Fruit fly (Drosophila melanogaster): ENCODE measurements around the gene btd.

btd gene

DNA sequence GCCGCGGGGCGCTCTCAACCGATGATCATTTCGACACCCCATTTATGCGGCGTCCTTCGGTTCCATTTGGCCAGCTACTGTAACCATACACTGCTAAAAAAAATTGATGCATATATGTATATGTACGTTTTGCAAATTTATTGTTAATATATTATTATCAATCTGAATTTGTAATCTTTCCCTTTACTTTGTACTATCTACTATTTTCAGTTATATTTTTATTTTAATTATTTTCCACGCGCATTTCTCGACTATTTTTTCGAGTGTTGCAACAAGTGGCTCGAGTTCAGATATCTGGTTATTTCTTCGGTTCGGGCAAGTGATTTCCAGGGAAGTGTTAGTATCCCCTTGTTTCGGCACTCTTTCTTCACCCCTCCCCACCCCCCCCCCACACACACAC, 4.9 kb upstream of the btd start:
- no peak for TF ChIP-seq CG8478 (optimal IDR thresholded peaks at IDR 0.05)
- no peak for TF ChIP-seq psq (optimal IDR thresholded peaks at IDR 0.05)
- TF ChIP-seq pan (optimal IDR thresholded peaks at IDR 0.05) = no peak
- TF ChIP-seq usp (GFP tag; optimal IDR thresholded peaks at IDR 0.05) = no peak
- TF ChIP-seq EcR (GFP tag; optimal IDR thresholded peaks at IDR 0.05) = no peak
- TF ChIP-seq Dll (optimal IDR thresholded peaks at IDR 0.05) = no peak

DNA sequence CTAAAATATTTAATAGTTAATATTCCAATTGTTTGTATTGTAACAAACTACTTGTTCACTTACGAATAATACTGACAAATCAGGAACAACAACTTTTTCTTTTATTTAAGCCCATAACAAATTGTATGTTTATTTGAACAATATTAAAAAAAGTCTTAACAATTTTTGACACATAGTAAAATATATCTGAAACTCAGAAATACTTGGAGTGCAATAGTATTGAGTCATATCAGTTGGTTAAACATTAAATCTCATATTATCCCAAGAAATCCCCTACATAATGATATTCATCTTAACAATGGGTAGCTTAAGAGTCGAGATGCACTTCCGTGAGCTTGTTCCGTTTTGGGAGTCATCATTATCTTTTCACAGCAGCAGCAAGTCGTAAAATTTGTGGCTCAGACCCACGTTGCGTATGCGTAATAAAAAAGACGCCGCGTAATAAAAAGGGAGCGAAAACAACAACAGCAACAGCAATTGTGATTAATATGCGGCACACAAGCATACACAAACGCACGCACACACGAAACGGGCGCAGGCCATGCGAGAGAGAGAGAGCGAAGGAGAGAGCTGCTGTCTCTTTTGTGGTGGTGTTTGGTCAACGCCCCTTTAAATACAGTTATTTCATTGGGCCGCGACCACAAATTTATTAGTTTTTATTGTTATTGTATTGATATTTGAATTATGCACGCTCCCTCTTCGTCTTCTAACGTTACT, 1.5 kb upstream of the btd start:
- TF ChIP-seq psq (optimal IDR thresholded peaks at IDR 0.05) = no peak
- peak; percentile 55 for TF ChIP-seq pan (optimal IDR thresholded peaks at IDR 0.05)
- TF ChIP-seq Dll (optimal IDR thresholded peaks at IDR 0.05) = no peak

DNA sequence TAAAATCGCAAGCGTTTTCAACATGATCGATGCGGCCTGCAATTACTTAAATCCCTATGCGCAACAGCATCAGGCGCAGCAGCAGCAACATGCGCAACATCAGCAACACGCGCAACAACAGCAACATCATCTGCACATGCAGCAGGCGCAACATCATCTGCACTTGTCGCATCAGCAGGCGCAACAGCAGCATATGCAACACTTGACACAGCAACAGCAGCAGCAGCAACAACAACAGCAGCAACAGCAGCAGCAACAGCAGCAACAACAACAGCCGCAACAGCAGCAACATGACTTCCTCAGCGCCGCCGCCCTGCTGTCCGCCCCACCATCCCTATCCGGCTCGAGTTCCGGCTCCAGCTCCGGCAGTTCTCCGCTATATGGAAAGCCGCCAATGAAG, 666 bp downstream of the btd start:
- no peak for TF ChIP-seq EcR (GFP tag; optimal IDR thresholded peaks at IDR 0.05)

DNA sequence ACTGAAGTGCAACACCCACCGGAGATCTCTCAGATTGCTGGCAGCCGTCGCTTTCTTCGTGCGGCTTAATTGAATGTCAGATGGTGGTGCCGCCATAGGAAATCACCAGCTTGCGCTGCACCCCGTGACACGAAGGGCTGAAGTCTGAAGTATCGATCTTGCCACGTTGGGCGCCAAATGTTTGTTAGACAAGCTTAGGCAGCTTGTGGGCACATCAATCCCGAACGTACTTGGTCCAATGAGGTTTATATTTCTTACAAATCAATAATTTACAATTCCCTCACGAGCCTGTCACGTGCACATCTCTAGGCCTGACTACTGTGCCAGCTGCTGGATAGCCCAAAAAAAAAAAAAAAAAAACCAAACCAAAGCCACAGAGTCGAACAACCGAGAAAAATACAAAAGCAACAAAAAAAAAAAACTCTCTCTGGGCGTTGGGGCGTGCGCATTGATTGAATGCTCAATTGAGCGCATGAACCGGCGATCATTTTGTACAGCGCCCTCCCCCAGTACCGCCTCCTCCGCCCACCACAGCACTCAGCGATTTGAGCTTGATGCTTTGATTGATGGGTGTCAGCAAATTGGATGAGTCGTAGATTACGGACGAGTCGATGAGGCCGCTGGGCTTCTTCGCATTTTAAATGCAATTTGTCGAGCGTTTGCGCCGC, 14.0 kb downstream of the btd start:
- TF ChIP-seq CG8478 (optimal IDR thresholded peaks at IDR 0.05) (no peak), EcR (GFP tag; optimal IDR thresholded peaks at IDR 0.05) (no peak)

DNA sequence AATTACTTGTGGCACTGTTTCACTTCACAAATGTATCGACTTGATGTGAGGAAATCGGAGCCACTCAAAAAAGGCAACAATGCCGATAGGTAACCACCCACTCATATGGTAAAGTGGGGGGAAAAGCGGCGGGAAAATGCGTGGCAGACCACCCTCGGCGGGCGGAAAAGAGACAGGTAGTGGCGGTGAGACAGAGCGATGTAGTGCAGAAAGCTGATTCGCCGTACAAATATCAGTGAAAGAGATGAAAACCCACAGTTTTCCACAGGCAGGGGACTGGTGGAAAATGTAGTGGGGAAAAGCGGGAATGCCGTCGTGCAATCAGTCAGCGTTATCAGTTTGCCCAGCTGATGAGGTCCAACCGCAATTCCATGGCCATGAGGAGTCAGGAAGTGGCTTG, 33.3 kb downstream of the btd start:
- no peak for TF ChIP-seq usp (GFP tag; optimal IDR thresholded peaks at IDR 0.05)
- TF ChIP-seq CG8478 (optimal IDR thresholded peaks at IDR 0.05) = no peak
- no peak for TF ChIP-seq Dll (optimal IDR thresholded peaks at IDR 0.05)
- no peak for TF ChIP-seq EcR (GFP tag; optimal IDR thresholded peaks at IDR 0.05)
- no peak for TF ChIP-seq pan (optimal IDR thresholded peaks at IDR 0.05)
- TF ChIP-seq psq (optimal IDR thresholded peaks at IDR 0.05) = no peak

DNA sequence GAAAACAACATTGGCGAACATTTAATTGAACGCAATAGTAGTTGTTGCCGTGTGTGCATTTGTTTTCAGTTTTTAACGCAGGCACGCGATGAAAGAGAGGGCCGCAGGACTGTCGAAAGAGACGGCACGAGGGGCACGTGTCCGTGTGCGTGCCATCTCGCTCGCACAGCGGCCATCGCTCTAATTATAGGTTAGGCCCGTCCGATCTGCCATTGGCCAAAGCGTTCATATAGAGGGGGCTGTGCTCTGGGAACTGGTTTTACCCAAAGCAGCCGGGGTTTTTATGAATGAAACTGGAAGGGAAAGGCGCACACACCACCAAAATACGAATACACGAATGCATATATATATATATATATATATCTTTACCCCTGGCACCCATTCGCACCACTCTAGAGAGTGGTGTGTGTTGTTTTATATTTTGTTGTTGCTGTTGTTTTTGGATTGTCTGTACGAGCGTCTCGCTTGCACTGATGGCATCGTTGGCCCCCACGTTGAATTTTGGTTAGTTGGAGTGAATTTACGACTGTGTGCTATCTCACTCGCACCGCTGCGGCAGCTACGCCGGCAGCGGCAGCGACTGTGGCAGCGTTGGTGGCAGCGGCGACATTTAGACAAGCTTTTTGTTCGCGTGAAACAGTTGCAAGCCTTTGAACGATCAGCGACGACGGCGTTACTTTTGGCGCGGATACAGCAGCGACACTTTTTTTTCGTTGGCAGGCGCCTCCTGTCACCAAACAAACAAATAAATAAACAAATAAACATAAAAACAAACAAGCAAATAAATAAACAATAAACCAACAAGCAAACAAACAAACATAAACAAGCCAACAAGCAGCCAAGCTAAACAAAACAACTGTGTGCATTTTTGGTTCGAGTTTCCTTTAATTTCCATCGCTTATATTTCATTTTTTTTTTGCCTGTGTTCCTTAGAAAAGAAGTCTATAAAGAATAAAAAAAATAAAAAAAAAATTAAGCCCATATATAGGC, 35.3 kb downstream of the btd start, which contains the start of gene Sp1:
Sp1 (plus strand) TSS at position 636 of the 990 bp plus-strand sequence.
- TF ChIP-seq EcR (GFP tag; optimal IDR thresholded peaks at IDR 0.05) (no peak), Dll (optimal IDR thresholded peaks at IDR 0.05) (peak; percentile 67), CG8478 (optimal IDR thresholded peaks at IDR 0.05) (peak; percentile 66)

DNA sequence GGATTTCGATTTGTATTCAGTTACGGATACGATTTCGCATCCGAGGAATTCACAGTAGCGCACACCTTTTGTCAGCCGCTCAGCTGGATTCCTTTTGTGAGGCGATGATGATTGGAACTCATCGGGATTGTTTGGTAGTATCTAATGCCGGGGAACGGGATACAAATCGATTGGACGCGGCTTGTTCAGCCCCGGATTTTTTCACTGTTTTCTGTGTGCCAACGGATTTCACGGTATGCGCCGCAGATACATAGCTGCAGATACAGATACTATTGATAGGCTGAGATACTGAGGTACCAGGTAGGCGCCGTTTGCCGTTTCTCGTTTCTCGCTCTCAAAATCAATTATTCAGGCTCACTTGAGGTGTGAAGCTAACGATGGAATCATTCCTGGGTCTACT, 37.5 kb downstream of the btd start:
- TF ChIP-seq EcR (GFP tag; optimal IDR thresholded peaks at IDR 0.05) = no peak
- TF ChIP-seq pan (optimal IDR thresholded peaks at IDR 0.05) = no peak
- no peak for TF ChIP-seq Dll (optimal IDR thresholded peaks at IDR 0.05)
- TF ChIP-seq psq (optimal IDR thresholded peaks at IDR 0.05) = no peak
- TF ChIP-seq usp (GFP tag; optimal IDR thresholded peaks at IDR 0.05) = no peak
- TF ChIP-seq CG8478 (optimal IDR thresholded peaks at IDR 0.05) = no peak

DNA sequence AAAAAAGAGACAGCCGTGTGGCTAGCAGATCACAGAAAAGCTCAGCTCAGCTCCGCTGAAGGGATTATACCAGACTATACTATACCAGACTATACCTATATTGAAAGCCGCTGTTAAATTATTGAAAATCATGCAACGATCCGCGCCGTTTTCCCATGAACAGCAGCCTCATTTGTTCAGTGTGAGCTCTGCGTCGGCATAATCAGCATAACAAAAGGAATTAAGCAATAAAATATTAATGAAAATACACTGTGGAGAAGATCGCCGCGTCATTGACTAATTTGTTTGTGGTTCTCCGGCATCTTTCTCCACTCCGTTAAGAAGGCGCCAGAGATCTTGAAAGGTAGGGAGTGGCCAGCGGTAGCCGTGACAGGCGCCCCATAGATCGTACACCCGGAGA, 39.2 kb downstream of the btd start:
- TF ChIP-seq CG8478 (optimal IDR thresholded peaks at IDR 0.05) (no peak), EcR (GFP tag; optimal IDR thresholded peaks at IDR 0.05) (no peak), usp (GFP tag; optimal IDR thresholded peaks at IDR 0.05) (no peak), psq (optimal IDR thresholded peaks at IDR 0.05) (no peak), pan (optimal IDR thresholded peaks at IDR 0.05) (no peak), Dll (optimal IDR thresholded peaks at IDR 0.05) (no peak)

DNA sequence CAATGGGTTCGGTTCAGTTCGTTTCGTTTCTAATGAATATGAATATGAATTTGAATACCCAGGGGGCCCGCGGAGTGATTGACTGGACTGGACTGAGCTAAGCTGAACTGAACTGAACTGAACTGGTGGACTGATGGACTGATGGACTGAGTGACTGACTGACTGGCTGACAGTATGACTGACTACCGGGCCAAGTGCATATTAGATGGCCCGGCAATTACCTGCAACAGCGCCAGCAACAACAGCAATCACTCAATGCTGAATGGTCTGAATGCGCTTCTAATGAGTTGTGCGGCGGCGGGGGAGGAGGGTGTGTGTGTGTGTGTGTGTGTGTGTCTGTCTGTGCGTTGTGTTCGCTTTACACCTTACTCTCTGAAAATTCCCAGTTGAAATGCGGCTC, 40.8 kb downstream of the btd start:
- TF ChIP-seq usp (GFP tag; optimal IDR thresholded peaks at IDR 0.05) = no peak
- no peak for TF ChIP-seq EcR (GFP tag; optimal IDR thresholded peaks at IDR 0.05)

DNA sequence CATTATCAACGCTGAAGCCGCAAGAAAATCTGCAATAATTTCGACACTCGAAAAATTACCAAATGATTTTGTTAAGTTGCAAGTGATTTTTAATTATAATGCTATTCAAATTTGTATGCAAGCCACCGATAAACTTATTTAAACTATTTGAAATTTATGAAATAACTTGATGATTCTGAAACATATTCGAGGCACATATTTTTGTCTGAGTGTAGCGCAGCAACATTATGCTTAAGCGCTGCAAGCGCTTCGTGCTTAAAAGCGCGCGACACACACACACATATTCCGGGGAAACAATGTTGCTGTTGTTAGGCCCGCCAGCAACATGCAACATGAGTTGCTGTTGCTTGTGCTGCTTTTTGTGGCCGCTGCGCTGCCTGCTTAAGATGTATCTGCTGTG, 44.6 kb downstream of the btd start:
- TF ChIP-seq usp (GFP tag; optimal IDR thresholded peaks at IDR 0.05) = no peak
- TF ChIP-seq psq (optimal IDR thresholded peaks at IDR 0.05) = no peak
- TF ChIP-seq pan (optimal IDR thresholded peaks at IDR 0.05) = no peak
- no peak for TF ChIP-seq EcR (GFP tag; optimal IDR thresholded peaks at IDR 0.05)
- TF ChIP-seq CG8478 (optimal IDR thresholded peaks at IDR 0.05) = no peak
- TF ChIP-seq Dll (optimal IDR thresholded peaks at IDR 0.05) = no peak

DNA sequence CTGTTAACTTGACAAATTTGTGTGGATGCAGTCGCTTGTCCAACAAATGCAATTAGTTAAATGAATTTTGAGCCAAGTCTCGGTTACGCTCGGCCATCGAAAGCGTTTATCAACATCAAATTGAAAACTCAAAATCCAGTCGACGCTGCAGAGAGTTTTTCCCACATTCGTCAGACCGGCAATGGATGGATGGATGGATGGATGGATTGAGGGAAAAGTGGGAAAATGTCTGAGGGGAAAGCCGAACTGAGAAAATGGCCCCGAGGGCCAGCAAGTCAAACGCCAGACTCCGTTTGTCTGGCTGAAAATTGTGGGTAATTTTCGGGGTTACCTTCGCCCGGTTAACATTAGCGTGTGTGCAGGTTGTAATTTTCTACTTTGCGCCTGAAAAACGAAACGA, 46.3 kb downstream of the btd start:
- TF ChIP-seq Dll (optimal IDR thresholded peaks at IDR 0.05) (no peak), EcR (GFP tag; optimal IDR thresholded peaks at IDR 0.05) (no peak), pan (optimal IDR thresholded peaks at IDR 0.05) (no peak), usp (GFP tag; optimal IDR thresholded peaks at IDR 0.05) (no peak), CG8478 (optimal IDR thresholded peaks at IDR 0.05) (no peak), psq (optimal IDR thresholded peaks at IDR 0.05) (no peak)

DNA sequence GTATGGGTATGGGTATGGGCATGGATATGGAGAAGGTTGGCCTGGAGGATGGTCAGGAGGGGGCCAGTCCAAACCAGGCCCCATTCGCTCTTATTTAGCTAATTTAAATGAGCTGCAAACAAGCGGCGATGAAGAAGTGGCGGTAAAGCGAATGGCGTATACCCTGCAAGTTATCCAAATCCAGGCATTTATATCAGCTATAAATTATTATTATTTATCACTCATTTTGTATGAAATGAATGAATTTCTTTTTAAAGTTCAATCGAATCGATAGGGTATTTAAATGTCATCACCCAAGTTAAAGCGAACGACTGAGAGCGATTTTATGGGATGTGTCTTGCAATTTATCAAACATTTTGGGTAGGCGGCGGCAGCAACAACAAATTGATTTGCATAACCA, 48.1 kb downstream of the btd start:
- no peak for TF ChIP-seq Dll (optimal IDR thresholded peaks at IDR 0.05)
- no peak for TF ChIP-seq usp (GFP tag; optimal IDR thresholded peaks at IDR 0.05)
- no peak for TF ChIP-seq CG8478 (optimal IDR thresholded peaks at IDR 0.05)
- no peak for TF ChIP-seq psq (optimal IDR thresholded peaks at IDR 0.05)
- no peak for TF ChIP-seq EcR (GFP tag; optimal IDR thresholded peaks at IDR 0.05)
- TF ChIP-seq pan (optimal IDR thresholded peaks at IDR 0.05) = no peak

Measured in whole organism.